Worm (Caenorhabditis elegans) whole organism, L1 larva: ENCODE results near the gene Y62H9A.12.
"Not testable (repeated sequence)": the region's sequence is repeated elsewhere in the genome, so short reads cannot be mapped to it uniquely, and the experiment has no call there.

Source experiments
- C04F5.9 ChIP-seq: sonication (generic microtip); optimal IDR thresholded peaks from 2 replicates; lab custom pipeline; 2016; ENCODE audit warnings: missing genetic modification characterization, missing compliant biosample characterization
- C16A3.4 ChIP-seq: fragments of 150-350 bp; optimal IDR thresholded peaks from 2 replicates; lab custom pipeline; 2014; ENCODE audit warnings: missing biosample characterization, missing genetic modification characterization
- Y116A8C.19 ChIP-seq: sonication (generic microtip); optimal IDR thresholded peaks from 2 replicates; lab custom pipeline; 2016; ENCODE audit warnings: missing compliant biosample characterization, missing genetic modification characterization, borderline replicate concordance
- blmp-1 ChIP-seq: fragments of 150-350 bp; optimal IDR thresholded peaks from 2 replicates; lab custom pipeline; 2014; ENCODE audit warnings: missing biosample characterization, missing genetic modification characterization
- ceh-90 ChIP-seq: sonication (generic microtip); optimal IDR thresholded peaks from 2 replicates; lab custom pipeline; 2016; ENCODE audit warnings: missing genetic modification characterization, missing compliant biosample characterization
- dsc-1 ChIP-seq: sonication (generic microtip); optimal IDR thresholded peaks from 2 replicates; lab custom pipeline; 2016; ENCODE audit warnings: mild to moderate bottlenecking, missing genetic modification characterization, missing compliant biosample characterization
- egl-13 ChIP-seq: sonication (generic microtip); optimal IDR thresholded peaks from 2 replicates; lab custom pipeline; 2016; ENCODE audit warnings: missing genotype, missing genetic modification reagents, missing genetic modification characterization, missing compliant biosample characterization
- elt-2 ChIP-seq: sonication (generic microtip); optimal IDR thresholded peaks from 2 replicates; lab custom pipeline; 2016; ENCODE audit warnings: missing genetic modification characterization, mild to moderate bottlenecking, inconsistent platforms, missing compliant biosample characterization, missing genetic modification reagents
- elt-3 ChIP-seq, 6 experiments: fragments of 150-350 bp in 1 of 6; sonication (generic microtip); optimal IDR thresholded peaks; 2 replicates each; lab custom pipeline; 2017 to 2018; ENCODE audit warnings: missing biosample characterization in 6 of 6, missing genetic modification characterization in 6 of 6, inconsistent platforms in 1 of 6
- fkh-4 ChIP-seq: sonication (generic microtip); optimal IDR thresholded peaks from 2 replicates; lab custom pipeline; 2016; ENCODE audit warnings: missing compliant biosample characterization, missing genetic modification characterization, borderline replicate concordance
- fkh-8 ChIP-seq: sonication (generic microtip); optimal IDR thresholded peaks from 2 replicates; lab custom pipeline; 2016; ENCODE audit warnings: mild to moderate bottlenecking, missing genetic modification characterization, missing compliant biosample characterization
- grh-1 ChIP-seq: fragments of 200-800 bp; sonication (Bioruptor generic); IDR thresholded peaks from 2 replicates; pipeline ENCODE4 v1.3.6; 2022; ENCODE audit warnings: missing genetic modification reagents, missing genetic modification characterization, missing compliant biosample characterization
- hlh-4 ChIP-seq: sonication (generic microtip); optimal IDR thresholded peaks from 2 replicates; lab custom pipeline; 2016; ENCODE audit warnings: mild to moderate bottlenecking, missing genetic modification characterization, missing compliant biosample characterization
- hpl-2 ChIP-seq: fragments of 150-350 bp; optimal IDR thresholded peaks from 2 replicates; lab custom pipeline; 2014; ENCODE audit warnings: missing biosample characterization, missing genetic modification reagents, missing genetic modification characterization
- isw-1 ChIP-seq: fragments of 200-800 bp; sonication (Bioruptor generic); IDR thresholded peaks from 2 replicates; pipeline ENCODE4 v1.3.6; 2022; ENCODE audit warnings: missing genetic modification characterization, missing compliant biosample characterization
- jun-1 ChIP-seq: fragments of 150-350 bp; optimal IDR thresholded peaks from 2 replicates; lab custom pipeline; 2014; ENCODE audit warnings: missing biosample characterization, missing genetic modification reagents, missing genetic modification characterization
- lin-14 ChIP-seq: fragments of 200-800 bp; sonication (Bioruptor generic); optimal IDR thresholded peaks from 2 replicates; lab custom pipeline; 2018; ENCODE audit warnings: mild to moderate bottlenecking, missing genetic modification characterization, moderate library complexity, missing compliant biosample characterization
- lin-15B ChIP-seq: fragments of 150-350 bp; sonication (generic microtip); optimal IDR thresholded peaks from 3 replicates; lab custom pipeline; 2014; ENCODE audit warnings: missing biosample characterization, missing genetic modification characterization
- lir-3 ChIP-seq: sonication (generic microtip); optimal IDR thresholded peaks from 2 replicates; lab custom pipeline; 2016; ENCODE audit warnings: mild to moderate bottlenecking, missing genetic modification characterization, moderate library complexity, missing compliant biosample characterization; ENCODE audit not compliant: poor library complexity
- mab-9 ChIP-seq: fragments of 200-800 bp; sonication (Bioruptor generic); IDR thresholded peaks from 2 replicates; pipeline ENCODE4 v1.3.6; 2022; ENCODE audit warnings: missing genetic modification reagents, missing genetic modification characterization, missing compliant biosample characterization
- mep-1 ChIP-seq: fragments of 150-350 bp; optimal IDR thresholded peaks from 2 replicates; lab custom pipeline; 2014; ENCODE audit warnings: missing biosample characterization, missing genetic modification characterization
- nhr-71 ChIP-seq: sonication (generic microtip); optimal IDR thresholded peaks from 2 replicates; lab custom pipeline; 2016; ENCODE audit warnings: mild to moderate bottlenecking, missing genetic modification characterization, moderate library complexity, missing compliant biosample characterization
- nhr-85 ChIP-seq: sonication (generic microtip); peaks from one replicate; lab custom pipeline; 2016; ENCODE audit warnings: missing genetic modification characterization, inconsistent platforms, missing compliant biosample characterization
- skn-1 ChIP-seq: fragments of 150-350 bp; optimal IDR thresholded peaks from 2 replicates; lab custom pipeline; 2014; ENCODE audit warnings: missing biosample characterization, missing genetic modification characterization
- snu-23 ChIP-seq: sonication (generic microtip); optimal IDR thresholded peaks from 2 replicates; lab custom pipeline; 2016; ENCODE audit warnings: missing genetic modification characterization, missing compliant biosample characterization
- sox-4 ChIP-seq: sonication (generic microtip); optimal IDR thresholded peaks from 2 replicates; lab custom pipeline; 2016; ENCODE audit warnings: missing genetic modification characterization, missing compliant biosample characterization
- sup-37 ChIP-seq: fragments of 200-800 bp; sonication (Bioruptor generic); optimal IDR thresholded peaks from 2 replicates; lab custom pipeline; 2018; ENCODE audit warnings: mild to moderate bottlenecking, missing genetic modification characterization, missing compliant biosample characterization
- xbp-1 ChIP-seq: sonication (generic microtip); optimal IDR thresholded peaks from 2 replicates; lab custom pipeline; 2016; ENCODE audit warnings: missing genetic modification characterization, missing compliant biosample characterization
- zip-4 ChIP-seq: fragments of 200-800 bp; sonication (Bioruptor generic); optimal IDR thresholded peaks from 2 replicates; lab custom pipeline; 2018; ENCODE audit warnings: mild to moderate bottlenecking, missing genetic modification characterization, moderate library complexity, missing compliant biosample characterization
- ztf-4 ChIP-seq: fragments of 150-350 bp; optimal IDR thresholded peaks from 2 replicates; lab custom pipeline; 2014; ENCODE audit warnings: missing biosample characterization, missing genetic modification characterization

The Y62H9A.12 gene

DNA sequence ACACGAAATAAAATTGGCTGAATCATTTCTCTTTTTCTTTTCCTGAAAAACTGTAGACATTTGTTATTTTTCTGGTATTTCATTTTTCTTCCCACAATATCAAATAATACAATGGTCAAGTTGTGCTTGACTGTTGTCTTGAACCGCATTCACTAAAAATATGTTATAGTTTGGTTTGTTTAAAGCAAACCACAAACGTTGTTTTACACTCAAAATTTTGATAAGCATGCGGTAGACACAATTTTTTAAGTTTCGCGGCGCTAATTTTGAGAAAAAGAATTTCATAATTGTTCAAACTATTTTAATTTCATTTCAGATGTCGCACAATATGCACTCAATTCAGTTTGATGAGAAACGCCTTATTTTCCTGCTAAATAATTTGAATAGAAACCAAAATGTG lies 41.2 kb downstream of the Y62H9A.12 start, which contains the start of gene T08D10.3:
TSS of gene T08D10.3 (plus strand) at position 301 of the 400 bp plus-strand sequence.
- TF ChIP-seq grh-1 (GFP tag; lab: Robert Waterston, UW) (no peak), lin-15B (no peak), fkh-8 (tag; lab: Kevin White, UChicago) (no peak), zip-4 (GFP tag; lab: Kevin White, UChicago) (no peak), mep-1 (tag; lab: Kevin White, UChicago) (no peak), xbp-1 (tag; lab: Kevin White, UChicago) (no peak), sox-4 (tag; lab: Kevin White, UChicago) (no peak), hpl-2 (no peak), Y116A8C.19 (no peak), fkh-4 (tag; lab: Kevin White, UChicago) (no peak)

DNA sequence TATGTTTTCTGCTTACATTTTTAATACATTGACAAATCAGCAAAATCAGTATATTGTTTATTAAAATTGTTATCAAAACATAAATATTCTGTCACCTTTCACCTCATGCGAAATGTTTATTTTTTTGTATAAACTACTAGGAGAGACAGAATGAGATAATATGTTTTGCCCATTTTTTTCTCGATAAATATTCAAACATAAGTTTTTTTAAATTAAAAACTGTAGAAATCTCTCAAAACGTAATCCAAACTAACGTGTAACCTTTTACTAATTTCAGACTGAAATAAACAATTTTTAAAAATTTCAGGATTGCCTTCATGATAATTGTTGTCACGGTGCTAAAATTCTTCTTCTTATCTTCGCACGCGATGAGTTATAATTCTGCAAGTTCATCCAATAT lies 43.3 kb downstream of the Y62H9A.12 start, which contains the start of gene T08D10.5:
TSS of gene T08D10.5 (plus strand) at position 301 of the 400 bp plus-strand sequence.
- TF ChIP-seq zip-4 (GFP tag; lab: Kevin White, UChicago) (no peak), ztf-4 (tag; lab: Kevin White, UChicago) (no peak), isw-1 (GFP tag; lab: Robert Waterston, UW) (no peak), sox-4 (tag; lab: Kevin White, UChicago) (no peak), fkh-4 (tag; lab: Kevin White, UChicago) (no peak), egl-13 (no peak), sup-37 (GFP tag; lab: Kevin White, UChicago) (no peak)

DNA sequence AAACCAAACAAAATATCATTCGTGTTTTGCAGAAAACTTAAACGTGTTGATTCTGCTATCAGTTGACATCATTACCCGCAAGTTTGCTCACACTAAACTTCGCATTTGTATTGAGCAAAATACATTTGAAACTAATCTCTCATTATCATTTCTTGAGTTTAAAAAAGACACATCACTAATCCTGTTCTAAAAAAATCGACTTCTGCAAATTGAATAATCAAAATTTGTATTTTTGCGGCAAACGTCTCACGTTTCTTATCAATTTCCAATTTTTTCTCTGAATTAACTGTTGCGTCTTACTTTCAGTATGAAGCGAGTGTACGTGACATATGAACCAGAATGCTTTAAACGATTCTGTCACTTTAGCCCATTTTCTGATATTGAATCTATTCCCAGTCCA lies 45.9 kb downstream of the Y62H9A.12 start, which contains the start of gene C49F5.8:
TSS of gene C49F5.8 (plus strand) at position 301 of the 400 bp plus-strand sequence.
- TF ChIP-seq blmp-1 (tag; lab: Kevin White, UChicago) (no peak), elt-2 (peak; percentile 18)

DNA sequence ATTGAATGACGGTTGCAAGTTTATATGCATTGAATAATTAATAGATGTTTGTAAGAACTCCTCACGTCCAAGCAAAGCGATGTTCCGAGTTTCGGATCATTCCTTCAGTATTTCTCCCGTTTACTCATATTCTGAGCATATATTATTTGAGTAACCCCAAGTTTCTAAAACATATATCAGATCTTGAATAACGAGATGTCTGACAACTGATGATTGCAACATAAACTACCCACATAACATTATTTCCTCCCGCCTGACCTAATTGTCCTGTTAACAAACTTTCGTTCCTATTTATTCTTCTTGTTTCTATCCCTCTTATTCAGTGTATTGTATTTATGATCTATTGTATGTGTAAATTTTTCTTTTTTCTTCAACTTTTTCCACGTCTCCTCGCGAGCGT lies 47.2 kb downstream of the Y62H9A.12 start, which contains the start of gene C49F5.13:
TSS of gene C49F5.13 (plus strand) at position 301 of the 400 bp plus-strand sequence.
- not testable (repeated sequence) for TF ChIP-seq jun-1 (tag; lab: Kevin White, UChicago); dsc-1; ceh-90 (tag; lab: Kevin White, UChicago)

DNA sequence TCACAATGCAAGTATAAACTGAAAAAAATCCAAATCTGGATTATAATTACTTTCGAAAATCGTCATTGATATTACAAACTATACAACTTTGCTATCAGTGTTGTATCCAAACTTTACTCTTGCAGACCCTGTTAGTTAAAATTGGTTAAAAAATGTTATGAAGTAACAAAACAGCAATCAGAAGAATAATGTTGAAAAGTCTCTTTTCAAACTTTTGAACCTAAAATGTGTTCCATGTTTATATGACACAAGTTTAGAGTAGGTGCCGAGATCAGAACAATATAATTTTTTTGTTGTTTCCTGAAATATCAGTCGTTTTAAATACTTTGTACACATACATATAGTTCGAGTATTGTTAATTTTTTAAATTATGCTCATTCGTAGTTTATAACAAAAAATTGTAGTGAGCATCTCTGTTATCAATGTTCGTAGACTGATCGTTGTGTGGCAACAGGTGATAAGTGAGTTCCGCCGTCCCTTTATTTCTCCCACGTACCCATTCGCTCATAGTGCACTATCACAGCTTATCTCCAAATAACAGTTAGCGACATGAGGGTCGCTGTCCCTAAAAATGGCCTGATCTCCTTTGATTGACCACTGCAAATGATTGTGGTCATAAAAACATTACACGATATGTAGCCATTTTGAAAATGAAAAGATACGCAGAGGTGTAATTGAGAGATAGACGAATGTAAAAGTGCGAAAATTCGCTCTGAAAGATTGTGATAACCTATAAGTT lies 48.3 kb downstream of the Y62H9A.12 start:
- TF ChIP-seq nhr-85 (tag; lab: Kevin White, UChicago) (peak; percentile 58), blmp-1 (tag; lab: Kevin White, UChicago) (peak; percentile 37), hlh-4 (tag; lab: Kevin White, UChicago) (no peak), C04F5.9 (no peak), elt-2 (peak; percentile 81), elt-3 (tag; optimal IDR thresholded peaks at IDR 0.05; lab: Kevin White, UChicago) (peak in 3 of 6 experiments; percentile 38 to 62 (median 60))

DNA sequence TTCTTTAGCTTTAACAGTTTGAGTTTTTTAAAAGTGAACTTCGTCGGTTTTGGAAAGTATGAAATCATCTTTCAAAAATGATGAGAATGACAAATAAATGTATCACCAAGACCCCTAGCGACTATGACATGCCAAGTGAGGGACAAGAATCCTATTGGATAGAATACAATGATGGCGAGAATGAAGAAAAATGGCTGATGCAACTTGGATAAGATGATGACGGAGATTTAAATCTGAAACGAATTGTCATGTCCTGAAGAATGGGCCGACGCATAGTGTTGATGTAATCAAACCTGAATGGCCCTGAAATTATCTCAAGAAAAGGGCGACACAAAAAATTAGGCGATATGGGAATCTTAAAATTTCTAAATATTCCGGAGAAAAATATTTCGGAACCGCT lies 49.7 kb downstream of the Y62H9A.12 start:
- TF ChIP-seq xbp-1 (tag; lab: Kevin White, UChicago) (no peak), nhr-85 (tag; lab: Kevin White, UChicago) (peak; percentile 76), skn-1 (tag; lab: Kevin White, UChicago) (peak; percentile 10), snu-23 (peak; percentile 25), blmp-1 (tag; lab: Kevin White, UChicago) (no peak), nhr-71 (tag; lab: Kevin White, UChicago) (peak; percentile 12), mab-9 (no peak), lir-3 (tag; lab: Kevin White, UChicago) (no peak), lin-14 (GFP tag; lab: Kevin White, UChicago) (peak; percentile 40), grh-1 (GFP tag; lab: Robert Waterston, UW) (peak; percentile 10; the same call in 1 of the 2 replicates), C16A3.4 (no peak)
